Worm (Caenorhabditis elegans) whole organism, young adult: ENCODE measurements around the gene idpb-4.

Source experiments
- D2030.7 ChIP-seq: fragments of 200-800 bp; sonication (Bioruptor generic); IDR thresholded peaks from 2 replicates; pipeline ENCODE4 v1.3.6; 2022; ENCODE audit warnings: missing genetic modification reagents, missing genetic modification characterization, missing compliant biosample characterization
- F10E7.11 ChIP-seq: sonication (generic microtip); optimal IDR thresholded peaks from 2 replicates; lab custom pipeline; 2017; ENCODE audit warnings: mild to moderate bottlenecking, missing genetic modification characterization, moderate library complexity, missing compliant biosample characterization
- F23B12.7 ChIP-seq: sonication (generic microtip); optimal IDR thresholded peaks from 2 replicates; lab custom pipeline; 2017; ENCODE audit warnings: missing genetic modification characterization, mild to moderate bottlenecking, missing compliant biosample characterization, antibody characterized with exemption, moderate library complexity; ENCODE audit not compliant: insufficient read depth
- F52B5.7 ChIP-seq: sonication (generic microtip); optimal IDR thresholded peaks from 2 replicates; lab custom pipeline; 2016; ENCODE audit warnings: mild to moderate bottlenecking, missing genetic modification characterization, missing compliant biosample characterization
- K11D2.4 ChIP-seq: fragments of 200-800 bp; sonication (Bioruptor generic); IDR thresholded peaks from 2 replicates; pipeline ENCODE4 v1.3.6; 2022; ENCODE audit warnings: missing genetic modification reagents, missing genetic modification characterization, missing compliant biosample characterization
- T07F8.4 ChIP-seq: sonication (generic microtip); optimal IDR thresholded peaks from 2 replicates; lab custom pipeline; 2016; ENCODE audit warnings: mild to moderate bottlenecking, missing genetic modification characterization, moderate library complexity, missing compliant biosample characterization
- Y79H2A.3 ChIP-seq: fragments of 200-800 bp; sonication (Bioruptor generic); conservative IDR thresholded peaks from 2 replicates; pipeline ENCODE4 v1.3.6; 2022; ENCODE audit warnings: missing genetic modification reagents, missing genetic modification characterization, missing compliant biosample characterization
- aptf-3 ChIP-seq: fragments of 200-800 bp; sonication (Bioruptor generic); IDR thresholded peaks from 2 replicates; pipeline ENCODE4 v1.3.6; 2022; ENCODE audit warnings: missing genetic modification characterization, missing compliant biosample characterization
- cebp-1 ChIP-seq, 2 experiments: fragments of 200-800 bp in 1 of 2; sonication (Bioruptor generic) in 1 of 2; sonication (generic microtip) in 1 of 2; IDR thresholded peaks in 1 of 2; optimal IDR thresholded peaks in 1 of 2; 2 replicates each; pipeline versions ENCODE4 v1.3.6 to Lab custom; 2017 to 2022; ENCODE audit warnings: missing compliant biosample characterization in 2 of 2, missing genetic modification characterization in 2 of 2, mild to moderate bottlenecking in 1 of 2, missing genetic modification reagents in 1 of 2, moderate library complexity in 1 of 2
- chd-7 ChIP-seq: sonication (generic microtip); optimal IDR thresholded peaks from 2 replicates; lab custom pipeline; 2016; ENCODE audit warnings: mild to moderate bottlenecking, missing genetic modification characterization, moderate library complexity, missing compliant biosample characterization
- die-1 ChIP-seq: sonication (generic microtip); optimal IDR thresholded peaks from 2 replicates; lab custom pipeline; 2016; ENCODE audit warnings: missing genotype, mild to moderate bottlenecking, missing genetic modification characterization, missing compliant biosample characterization
- dpff-1 ChIP-seq: sonication (generic microtip); optimal IDR thresholded peaks from 2 replicates; lab custom pipeline; 2017; ENCODE audit warnings: mild to moderate bottlenecking, missing genetic modification characterization, missing compliant biosample characterization
- efl-1 ChIP-seq: fragments of 150-350 bp; optimal IDR thresholded peaks from 2 replicates; lab custom pipeline; 2014; ENCODE audit warnings: missing biosample characterization, missing genetic modification reagents, missing genetic modification characterization
- ekl-4 ChIP-seq: fragments of 200-800 bp; sonication (Bioruptor generic); IDR thresholded peaks from 2 replicates; pipeline ENCODE4 v1.3.6; 2022; ENCODE audit warnings: missing genetic modification reagents, missing genetic modification characterization, missing compliant biosample characterization
- fkh-3 ChIP-seq: sonication (generic microtip); optimal IDR thresholded peaks from 2 replicates; lab custom pipeline; 2016; ENCODE audit warnings: mild to moderate bottlenecking, missing genetic modification characterization, missing compliant biosample characterization
- gei-17 ChIP-seq: fragments of 200-800 bp; sonication (Bioruptor generic); optimal IDR thresholded peaks from 2 replicates; lab custom pipeline; 2018; ENCODE audit warnings: mild to moderate bottlenecking, missing genetic modification characterization, missing compliant biosample characterization
- hlh-12 ChIP-seq: sonication (generic microtip); optimal IDR thresholded peaks from 2 replicates; lab custom pipeline; 2016; ENCODE audit warnings: missing genetic modification characterization, missing compliant biosample characterization
- hlh-26 ChIP-seq: fragments of 200-800 bp; sonication (Bioruptor generic); conservative IDR thresholded peaks from 2 replicates; pipeline ENCODE4 v1.3.6; 2022; ENCODE audit warnings: missing genetic modification reagents, missing genetic modification characterization, missing compliant biosample characterization
- hmg-20 ChIP-seq: fragments of 200-800 bp; sonication (Bioruptor generic); IDR thresholded peaks from 2 replicates; pipeline ENCODE4 v1.3.6; 2022; ENCODE audit warnings: missing genetic modification reagents, missing genetic modification characterization, missing compliant biosample characterization
- hrde-1 ChIP-seq: sonication (generic microtip); optimal IDR thresholded peaks from 2 replicates; lab custom pipeline; 2016; ENCODE audit warnings: missing genetic modification characterization, mild to moderate bottlenecking, missing compliant biosample characterization, moderate library complexity, missing genotype, missing genetic modification reagents, borderline replicate concordance
- lag-1 ChIP-seq: fragments of 200-800 bp; sonication (Bioruptor generic); IDR thresholded peaks from 2 replicates; pipeline ENCODE4 v1.3.6; 2022; ENCODE audit warnings: missing genetic modification reagents, missing genetic modification characterization, missing compliant biosample characterization
- let-607 ChIP-seq, 2 experiments: fragments of 200-800 bp in 1 of 2; sonication (Bioruptor generic) in 1 of 2; sonication (generic microtip) in 1 of 2; optimal IDR thresholded peaks; 2 replicates each; lab custom pipeline; 2016 to 2018; ENCODE audit warnings: mild to moderate bottlenecking in 2 of 2, missing compliant biosample characterization in 2 of 2, missing genetic modification characterization in 2 of 2, moderate library complexity in 2 of 2, missing genotype in 1 of 2
- lin-26 ChIP-seq: fragments of 200-800 bp; sonication (Bioruptor generic); IDR thresholded peaks from 2 replicates; pipeline ENCODE4 v1.3.6; 2022; ENCODE audit warnings: missing genetic modification reagents, missing genetic modification characterization, missing compliant biosample characterization
- lin-35 ChIP-seq, 3 experiments: fragments of 150-350 bp in 2 of 3; sonication (generic microtip) in 1 of 3; optimal IDR thresholded peaks; 2 replicates each; lab custom pipeline; 2014 to 2018; ENCODE audit warnings: missing biosample characterization in 3 of 3, missing genetic modification characterization in 3 of 3, missing genetic modification reagents in 3 of 3
- lsy-27 ChIP-seq: sonication (generic microtip); optimal IDR thresholded peaks from 2 replicates; lab custom pipeline; 2017; ENCODE audit warnings: missing genetic modification characterization, mild to moderate bottlenecking, missing compliant biosample characterization, antibody characterized with exemption, missing genotype, borderline replicate concordance; ENCODE audit not compliant: insufficient read depth
- madf-10 ChIP-seq: sonication (generic microtip); optimal IDR thresholded peaks from 2 replicates; lab custom pipeline; 2016; ENCODE audit warnings: mild to moderate bottlenecking, missing genetic modification characterization, missing compliant biosample characterization
- madf-6 ChIP-seq: fragments of 200-800 bp; sonication (Bioruptor generic); IDR thresholded peaks from 2 replicates; pipeline ENCODE4 v1.3.6; 2022; ENCODE audit warnings: missing genetic modification reagents, missing genetic modification characterization, missing compliant biosample characterization
- madf-8 ChIP-seq: fragments of 200-800 bp; sonication (Bioruptor generic); conservative IDR thresholded peaks from 2 replicates; pipeline ENCODE4 v1.3.6; 2022; ENCODE audit warnings: missing genetic modification reagents, missing genetic modification characterization, missing compliant biosample characterization
- mcd-1 ChIP-seq: fragments of 200-800 bp; sonication (Bioruptor generic); IDR thresholded peaks from 2 replicates; pipeline ENCODE4 v1.3.6; 2022; ENCODE audit warnings: missing genetic modification reagents, missing genetic modification characterization, missing compliant biosample characterization
- mel-28 ChIP-seq: sonication (generic microtip); optimal IDR thresholded peaks from 2 replicates; lab custom pipeline; 2016; ENCODE audit warnings: borderline replicate concordance, mild to moderate bottlenecking, missing genetic modification characterization, missing compliant biosample characterization
- mxl-1 ChIP-seq: sonication (generic microtip); optimal IDR thresholded peaks from 2 replicates; lab custom pipeline; 2016; ENCODE audit warnings: missing genetic modification characterization, missing compliant biosample characterization
- nhr-179 ChIP-seq: sonication (generic microtip); optimal IDR thresholded peaks from 2 replicates; lab custom pipeline; 2016; ENCODE audit warnings: mild to moderate bottlenecking, missing genetic modification characterization, missing compliant biosample characterization
- nhr-80 ChIP-seq: sonication (generic microtip); optimal IDR thresholded peaks from 2 replicates; lab custom pipeline; 2016; ENCODE audit warnings: missing genetic modification characterization, missing compliant biosample characterization
- nhr-90 ChIP-seq: sonication (generic microtip); optimal IDR thresholded peaks from 2 replicates; lab custom pipeline; 2016; ENCODE audit warnings: missing genotype, mild to moderate bottlenecking, missing genetic modification characterization, missing compliant biosample characterization
- sea-2 ChIP-seq: fragments of 200-800 bp; sonication (Bioruptor generic); IDR thresholded peaks from 2 replicates; pipeline ENCODE4 v1.3.6; 2022; ENCODE audit warnings: missing genetic modification characterization, missing compliant biosample characterization
- snpc-4 ChIP-seq, 5 experiments: fragments of 150-350 bp in 1 of 5; sonication (generic microtip) in 4 of 5; optimal IDR thresholded peaks; 2 replicates each; lab custom pipeline; 2014 to 2018; ENCODE audit warnings: missing genetic modification characterization in 5 of 5, missing biosample characterization in 3 of 5, antibody characterized with exemption in 2 of 5, mild to moderate bottlenecking in 2 of 5, missing compliant biosample characterization in 2 of 5, missing genotype in 2 of 5, moderate library complexity in 2 of 5, missing genetic modification reagents in 1 of 5
- tbx-9 ChIP-seq: sonication (generic microtip); optimal IDR thresholded peaks from 2 replicates; lab custom pipeline; 2016; ENCODE audit warnings: borderline replicate concordance, missing genetic modification characterization, inconsistent platforms, missing compliant biosample characterization
- ztf-28 ChIP-seq: fragments of 200-800 bp; sonication (Bioruptor generic); IDR thresholded peaks from 2 replicates; pipeline ENCODE4 v1.3.6; 2022; ENCODE audit warnings: missing genetic modification reagents, missing genetic modification characterization, missing compliant biosample characterization
- ztf-3 ChIP-seq: fragments of 200-800 bp; sonication (Bioruptor generic); optimal IDR thresholded peaks from 2 replicates; lab custom pipeline; 2018; ENCODE audit warnings: mild to moderate bottlenecking, missing genetic modification characterization, missing compliant biosample characterization
- ztf-6 ChIP-seq: fragments of 200-800 bp; sonication (Bioruptor generic); IDR thresholded peaks from 2 replicates; pipeline ENCODE4 v1.3.6; 2022; ENCODE audit warnings: missing genetic modification reagents, missing genetic modification characterization, missing compliant biosample characterization

idpb-4 gene

DNA sequence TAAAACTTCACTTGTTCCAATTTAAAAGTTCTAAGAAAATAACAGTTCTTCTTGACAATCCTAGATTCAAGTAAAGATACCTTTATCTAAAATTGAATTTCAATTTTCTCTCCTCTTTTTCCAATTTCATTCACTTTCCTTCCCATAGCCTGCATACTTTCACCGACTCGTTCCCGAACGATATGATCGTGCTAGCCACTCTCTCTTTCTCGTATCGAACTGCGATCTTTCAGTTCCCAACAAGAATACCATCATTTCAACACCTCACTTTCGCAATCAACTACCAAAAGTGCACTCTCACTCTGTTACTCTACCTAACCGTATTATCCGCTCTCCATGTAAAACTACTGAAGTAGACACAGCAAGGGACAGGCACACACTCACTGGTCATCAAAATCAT, 12.7 kb upstream of the idpb-4 start:
- no peak for TF ChIP-seq die-1 (tag; lab: Kevin White, UChicago)
- no peak for TF ChIP-seq lag-1 (GFP tag; lab: Robert Waterston, UW)
- TF ChIP-seq F52B5.7 (tag; lab: Kevin White, UChicago) = no peak
- no peak for TF ChIP-seq aptf-3 (GFP tag; lab: Robert Waterston, UW)
- no peak for TF ChIP-seq snpc-4 (GFP tag; optimal IDR thresholded peaks at IDR 0.05; lab: Kevin White, UChicago)
- no peak for TF ChIP-seq snpc-4 (tag; optimal IDR thresholded peaks at IDR 0.05; lab: Kevin White, UChicago)
- TF ChIP-seq T07F8.4 (tag; lab: Kevin White, UChicago) = no peak
- no peak for TF ChIP-seq hmg-20 (GFP tag; lab: Robert Waterston, UW)
- no peak for TF ChIP-seq madf-8 (GFP tag; lab: Robert Waterston, UW)

DNA sequence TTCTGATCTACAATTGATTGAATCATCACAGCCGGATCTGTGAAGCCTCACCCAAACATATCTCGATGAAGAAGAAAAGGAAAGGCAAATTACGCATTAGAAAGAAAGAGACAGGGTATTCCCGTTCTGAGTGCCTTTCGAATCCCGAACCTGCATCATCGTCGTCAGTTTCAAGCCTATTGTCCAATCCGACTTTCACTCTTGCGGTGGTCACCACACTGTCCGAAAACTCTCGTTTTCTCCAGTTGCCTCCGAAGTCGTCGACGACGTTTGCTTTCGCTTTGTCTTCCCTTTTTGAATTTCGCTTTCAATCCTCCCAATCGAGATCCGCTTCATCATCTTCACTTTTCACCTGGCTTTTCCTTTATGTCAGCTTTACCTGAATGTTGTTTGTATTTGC, 11.7 kb upstream of the idpb-4 start:
- TF ChIP-seq madf-6 (no peak), efl-1 (no peak), fkh-3 (tag; lab: Kevin White, UChicago) (no peak), lin-26 (no peak), K11D2.4 (GFP tag; lab: Robert Waterston, UW) (no peak), mel-28 (tag; lab: Kevin White, UChicago) (no peak), nhr-80 (no peak), chd-7 (no peak), gei-17 (GFP tag; lab: Kevin White, UChicago) (no peak), lsy-27 (tag; lab: Kevin White, UChicago) (no peak), hlh-12 (tag; lab: Kevin White, UChicago) (no peak), hmg-20 (GFP tag; lab: Robert Waterston, UW) (no peak), nhr-179 (tag; lab: Kevin White, UChicago) (no peak), hrde-1 (no peak), tbx-9 (tag; lab: Kevin White, UChicago) (no peak), madf-10 (tag; lab: Kevin White, UChicago) (no peak)

DNA sequence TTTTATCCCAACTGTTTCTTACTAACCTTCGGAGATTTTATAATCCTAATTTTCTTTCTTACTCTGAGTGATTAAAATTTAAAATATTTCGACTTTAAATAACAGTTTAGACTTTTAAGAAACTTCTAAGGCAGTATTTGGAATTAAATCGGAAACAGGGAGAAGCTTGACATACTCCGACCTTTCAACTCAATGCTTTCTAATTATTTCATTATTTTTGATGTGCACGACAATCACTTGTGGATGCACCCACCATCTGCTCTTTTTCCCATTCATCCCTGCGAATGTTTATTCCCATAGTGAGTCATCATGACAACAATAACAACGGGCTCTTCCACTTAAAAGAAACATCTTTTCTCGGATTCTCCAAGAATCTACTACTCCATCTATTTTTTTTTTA, 11.3 kb upstream of the idpb-4 start:
- TF ChIP-seq hlh-26 (GFP tag; lab: Robert Waterston, UW) = no peak

DNA sequence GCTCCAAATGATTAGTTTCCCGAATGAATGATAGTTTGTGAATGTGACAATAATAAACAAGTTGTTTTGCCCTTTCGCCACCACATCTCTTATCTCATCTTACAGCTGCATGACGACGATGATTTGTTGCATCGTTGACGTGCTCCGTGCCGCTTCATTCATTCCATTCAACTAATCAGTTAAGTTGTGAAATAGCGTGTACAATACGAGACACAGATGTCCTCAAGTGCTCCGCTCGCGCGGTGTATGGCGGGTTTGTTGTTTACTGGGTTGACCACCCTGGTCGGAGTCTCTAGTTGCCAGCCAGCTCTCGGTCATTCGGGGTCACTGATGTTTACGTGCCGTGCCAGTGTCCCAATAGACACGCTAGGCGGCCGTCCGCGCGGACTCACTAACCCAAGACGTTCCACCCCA, 10.6 kb upstream of the idpb-4 start:
- TF ChIP-seq hlh-12 (tag; lab: Kevin White, UChicago) = no peak
- TF ChIP-seq hmg-20 (GFP tag; lab: Robert Waterston, UW) = no peak
- no peak for TF ChIP-seq let-607 (tag; optimal IDR thresholded peaks at IDR 0.05; lab: Kevin White, UChicago)
- TF ChIP-seq ztf-3 = no peak
- no peak for TF ChIP-seq lin-35 (GFP tag; optimal IDR thresholded peaks at IDR 0.05; lab: Kevin White, UChicago)
- peak; percentile 4 for TF ChIP-seq F52B5.7 (tag; lab: Kevin White, UChicago)
- TF ChIP-seq mxl-1 (tag; lab: Kevin White, UChicago) = no peak
- peak; percentile 50; the same call in 1 of the 2 replicates for TF ChIP-seq cebp-1 (GFP tag; IDR thresholded peaks at IDR 0.05; lab: Robert Waterston, UW)
- TF ChIP-seq cebp-1 (tag; optimal IDR thresholded peaks at IDR 0.05; lab: Kevin White, UChicago) = peak; percentile 27
- TF ChIP-seq dpff-1 (tag; lab: Kevin White, UChicago) = no peak
- no peak for TF ChIP-seq T07F8.4 (tag; lab: Kevin White, UChicago)
- no peak for TF ChIP-seq fkh-3 (tag; lab: Kevin White, UChicago)
- no peak for TF ChIP-seq ztf-6 (GFP tag; lab: Robert Waterston, UW)
- no peak for TF ChIP-seq madf-8 (GFP tag; lab: Robert Waterston, UW)
- TF ChIP-seq gei-17 (GFP tag; lab: Kevin White, UChicago) = no peak
- TF ChIP-seq die-1 (tag; lab: Kevin White, UChicago) = no peak
- TF ChIP-seq mcd-1 (GFP tag; lab: Robert Waterston, UW) = no peak
- no peak for TF ChIP-seq Y79H2A.3
- TF ChIP-seq chd-7 = no peak
- no peak for TF ChIP-seq sea-2 (GFP tag; lab: Robert Waterston, UW)
- no peak for TF ChIP-seq lin-26
- TF ChIP-seq snpc-4 (GFP tag; optimal IDR thresholded peaks at IDR 0.05; lab: Kevin White, UChicago) = no peak
- TF ChIP-seq snpc-4 (tag; optimal IDR thresholded peaks at IDR 0.05; lab: Kevin White, UChicago) = no peak
- TF ChIP-seq F10E7.11 (tag; lab: Kevin White, UChicago) = no peak
- no peak for TF ChIP-seq nhr-90 (tag; lab: Kevin White, UChicago)
- no peak for TF ChIP-seq lag-1 (GFP tag; lab: Robert Waterston, UW)
- TF ChIP-seq ztf-28 = 0 out of 2 replicates have a peak, but pooled peaks have one; percentile 25
- no peak for TF ChIP-seq ekl-4 (GFP tag; lab: Robert Waterston, UW)
- TF ChIP-seq F23B12.7 (tag; lab: Kevin White, UChicago) = no peak
- TF ChIP-seq D2030.7 (GFP tag; lab: Robert Waterston, UW) = no peak
